Worm (Caenorhabditis elegans): ENCODE measurements around the gene F13A2.1.

F13A2.1 gene

DNA sequence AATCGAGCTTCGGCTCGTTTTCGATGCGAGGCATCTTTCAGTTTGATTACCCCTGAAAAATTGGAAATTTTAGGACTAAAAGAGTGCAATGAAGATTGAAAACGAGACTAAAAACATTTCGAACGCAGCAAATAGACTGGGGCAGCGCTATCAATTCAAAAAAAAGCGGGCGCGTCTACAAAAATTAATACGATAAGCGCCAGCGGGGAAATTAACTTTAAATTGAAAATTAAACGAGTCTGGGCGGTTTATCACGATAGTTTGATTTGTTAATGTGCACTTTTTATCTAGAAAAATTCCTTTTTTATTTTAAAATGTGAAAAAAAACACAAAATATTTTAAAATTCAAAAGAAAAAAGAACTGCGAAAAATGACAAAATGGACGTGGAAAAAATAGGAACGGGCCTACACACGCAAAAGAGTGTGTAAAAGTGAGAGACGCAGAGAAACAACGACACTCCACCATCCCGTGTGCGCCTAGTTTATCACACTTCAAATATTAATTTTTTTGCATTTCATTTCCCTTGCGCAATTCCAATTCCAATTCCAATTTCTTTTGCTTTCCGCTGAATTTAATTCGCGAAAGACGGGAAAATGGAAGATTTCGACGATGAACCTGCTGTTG, 10.8 kb downstream of the F13A2.1 start, which contains the start of the genes gmpr-1 and fipp-1:
Gene gmpr-1, minus strand, starts transcription at position 75 of the 625 bp plus-strand sequence.
Gene fipp-1, plus strand, starts transcription at position 499 of the 625 bp plus-strand sequence.
- TF ChIP-seq nhr-129 (tag; optimal IDR thresholded peaks at IDR 0.05), result peak; percentile 38
- no peak for TF ChIP-seq skn-1 (tag; optimal IDR thresholded peaks at IDR 0.05)
- TF ChIP-seq nhr-10 (tag; optimal IDR thresholded peaks at IDR 0.05), result no peak
- TF ChIP-seq egl-27 (tag; optimal IDR thresholded peaks at IDR 0.05), result peak; percentile 27
- no peak for TF ChIP-seq ceh-82 (tag; optimal IDR thresholded peaks at IDR 0.05)
- TF ChIP-seq C34F6.9 (tag; optimal IDR thresholded peaks at IDR 0.05), result peak; percentile 60
- TF ChIP-seq nhr-23 (tag; optimal IDR thresholded peaks at IDR 0.05), result no peak
- TF ChIP-seq gmeb-1 (tag; optimal IDR thresholded peaks at IDR 0.05), result peak; percentile 73
- TF ChIP-seq sma-9 (GFP tag; optimal IDR thresholded peaks at IDR 0.05), result peak; percentile 16
- no peak for TF ChIP-seq sma-9 (tag; optimal IDR thresholded peaks at IDR 0.05)
- peak; percentile 40 to 77 for TF ChIP-seq lsy-2 (tag; optimal IDR thresholded peaks at IDR 0.05)
- peak; percentile 57 for TF ChIP-seq nhr-25 (tag; optimal IDR thresholded peaks at IDR 0.05)
- peak; percentile 27 for TF ChIP-seq nhr-6 (tag; optimal IDR thresholded peaks at IDR 0.05)
- TF ChIP-seq mab-5 (tag; optimal IDR thresholded peaks at IDR 0.05), result peak; percentile 39
- peak; percentile 36 for TF ChIP-seq sma-3 (GFP tag; optimal IDR thresholded peaks at IDR 0.05)
- TF ChIP-seq crh-2 (tag; optimal IDR thresholded peaks at IDR 0.05), result peak; percentile 65
- peak; percentile 40 for TF ChIP-seq F13H6.1 (tag; optimal IDR thresholded peaks at IDR 0.05)
- TF ChIP-seq unc-55 (GFP tag; optimal IDR thresholded peaks at IDR 0.05), result peak; percentile 79

DNA sequence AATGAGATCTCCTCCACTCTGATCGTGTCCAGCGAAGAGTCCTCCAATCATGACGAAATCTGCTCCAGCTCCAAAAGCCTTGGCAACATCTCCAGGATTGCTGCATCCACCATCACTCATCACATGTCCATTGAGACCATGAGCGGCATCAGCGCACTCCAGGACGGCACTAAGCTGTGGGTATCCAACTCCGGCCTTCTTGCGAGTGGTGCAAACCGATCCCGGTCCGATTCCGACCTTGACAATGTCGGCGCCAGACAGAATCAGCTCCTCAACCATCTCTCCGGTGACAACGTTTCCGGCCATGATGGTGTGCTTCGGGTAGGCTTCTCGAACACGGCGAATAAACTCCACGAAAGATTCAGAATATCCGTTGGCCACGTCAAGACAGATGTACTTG, 11.7 kb downstream of the F13A2.1 start:
- TF ChIP-seq elt-1 (tag; optimal IDR thresholded peaks at IDR 0.05), result no peak
- TF ChIP-seq R02D3.7 (tag; optimal IDR thresholded peaks at IDR 0.05), result no peak
- TF ChIP-seq nhr-11 (tag; optimal IDR thresholded peaks at IDR 0.05), result no peak
- TF ChIP-seq ama-1 (optimal IDR thresholded peaks at IDR 0.05), result no peak
- no peak for TF ChIP-seq mdl-1 (tag; optimal IDR thresholded peaks at IDR 0.05)
- no peak for TF ChIP-seq nhr-10 (tag; optimal IDR thresholded peaks at IDR 0.05)
- no peak for TF ChIP-seq ztf-11 (tag; optimal IDR thresholded peaks at IDR 0.05)
- no peak for TF ChIP-seq nhr-12 (tag; optimal IDR thresholded peaks at IDR 0.05)
- no peak for TF ChIP-seq Y55F3AM.14 (GFP tag; optimal IDR thresholded peaks at IDR 0.05)
- no peak for TF ChIP-seq skn-1 (tag; optimal IDR thresholded peaks at IDR 0.05)
- no peak for TF ChIP-seq egl-27 (tag; optimal IDR thresholded peaks at IDR 0.05)
- TF ChIP-seq nhr-237 (tag; optimal IDR thresholded peaks at IDR 0.05), result no peak
- TF ChIP-seq lin-13 (GFP tag; optimal IDR thresholded peaks at IDR 0.05), result no peak
- no peak for TF ChIP-seq ceh-82 (tag; optimal IDR thresholded peaks at IDR 0.05)
- no peak for TF ChIP-seq mbf-1 (tag; optimal IDR thresholded peaks at IDR 0.05)
- no peak for TF ChIP-seq fos-1 (tag; optimal IDR thresholded peaks at IDR 0.05)
- TF ChIP-seq sma-9 (GFP tag; optimal IDR thresholded peaks at IDR 0.05), result no peak
- no peak for TF ChIP-seq sma-9 (tag; optimal IDR thresholded peaks at IDR 0.05)
- TF ChIP-seq lin-11 (tag; optimal IDR thresholded peaks at IDR 0.05), result no peak
- TF ChIP-seq lsy-2 (tag; optimal IDR thresholded peaks at IDR 0.05), result no peak
- TF ChIP-seq snpc-4 (tag; optimal IDR thresholded peaks at IDR 0.05), result no peak

DNA sequence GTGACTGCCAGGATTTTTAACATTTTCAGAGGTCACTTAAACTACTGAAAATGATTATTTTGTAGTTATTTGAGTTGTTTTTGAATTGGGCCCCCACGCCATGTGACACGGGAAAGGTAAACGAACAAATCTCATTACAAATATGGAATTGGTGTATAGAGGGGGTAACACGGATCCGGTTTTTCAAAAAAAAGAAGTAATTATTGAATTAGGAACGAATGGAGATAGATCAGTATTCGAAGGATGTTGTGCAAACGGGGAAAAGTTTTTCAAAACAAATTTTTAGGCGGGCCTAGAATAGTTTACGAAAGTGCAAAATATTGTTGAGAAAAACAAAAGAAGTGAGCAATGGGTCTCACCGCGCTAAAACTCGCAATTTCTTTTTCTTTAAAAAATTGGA, 15.8 kb downstream of the F13A2.1 start, which contains the start of gene F32D1.11:
Gene F32D1.11, minus strand, starts transcription at position 101 of the 400 bp plus-strand sequence.
- no peak for TF ChIP-seq elt-3 (tag; optimal IDR thresholded peaks at IDR 0.05)

DNA sequence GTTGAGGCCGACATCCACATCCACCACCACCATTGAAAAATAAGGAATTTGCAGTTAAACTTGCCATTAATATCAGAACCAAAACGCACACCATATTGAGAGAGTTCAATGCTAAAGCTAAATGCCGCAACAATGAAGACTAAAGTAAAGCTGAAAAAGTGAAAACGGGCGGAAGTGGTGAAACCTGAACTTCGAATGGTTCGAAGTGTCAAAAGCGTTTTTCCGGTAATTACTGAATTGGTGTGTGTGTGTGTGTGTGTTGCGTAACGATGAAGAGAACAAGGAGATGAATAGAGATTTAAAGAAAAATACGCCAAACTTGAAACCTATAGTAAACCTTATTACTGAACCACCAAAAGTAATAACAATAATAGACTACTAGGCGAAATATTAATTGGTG, 17.7 kb downstream of the F13A2.1 start, which contains the start of gene grl-13:
Gene grl-13, minus strand, starts transcription at position 101 of the 400 bp plus-strand sequence.
- TF ChIP-seq peb-1 (tag; optimal IDR thresholded peaks at IDR 0.05), result no peak
- no peak for TF ChIP-seq ceh-16 (tag; optimal IDR thresholded peaks at IDR 0.05)
- no peak for TF ChIP-seq lin-13 (GFP tag; optimal IDR thresholded peaks at IDR 0.05)
- no peak for TF ChIP-seq ceh-82 (tag; optimal IDR thresholded peaks at IDR 0.05)
- TF ChIP-seq mbf-1 (tag; optimal IDR thresholded peaks at IDR 0.05), result no peak
- TF ChIP-seq Y55F3AM.14 (GFP tag; optimal IDR thresholded peaks at IDR 0.05), result no peak
- no peak for TF ChIP-seq unc-55 (GFP tag; optimal IDR thresholded peaks at IDR 0.05)
- no peak for TF ChIP-seq ama-1 (optimal IDR thresholded peaks at IDR 0.05)
- TF ChIP-seq mdl-1 (tag; optimal IDR thresholded peaks at IDR 0.05), result no peak
- no peak for TF ChIP-seq fos-1 (tag; optimal IDR thresholded peaks at IDR 0.05)
- TF ChIP-seq nhr-23 (tag; optimal IDR thresholded peaks at IDR 0.05), result no peak
- TF ChIP-seq lsy-2 (tag; optimal IDR thresholded peaks at IDR 0.05), result no peak

Measured in whole organism, L2 larva.